Fruit fly (Drosophila melanogaster): ENCODE data around the gene UQCR-C2.

- TF ChIP-seq CTCF (optimal IDR thresholded peaks at IDR 0.05) (no peak), CG8478 (optimal IDR thresholded peaks at IDR 0.05) (no peak)
Measured at dm6 chr3L:16566700-16567221, 17.2 kb upstream of the UQCR-C2 start, which contains the start of gene UQCR-6.4L.
